Fruit fly (Drosophila melanogaster) S2 (cell line): ENCODE measurements around the gene hbt.

Experiments
- CG8478 ChIP-seq: fragments of >200 bp; optimal IDR thresholded peaks from 2 replicates; lab custom pipeline; 2018
- CTCF ChIP-seq, 2 experiments: fragments of >200 bp; optimal IDR thresholded peaks; 2 replicates each; lab custom pipeline; 2018

DNA sequence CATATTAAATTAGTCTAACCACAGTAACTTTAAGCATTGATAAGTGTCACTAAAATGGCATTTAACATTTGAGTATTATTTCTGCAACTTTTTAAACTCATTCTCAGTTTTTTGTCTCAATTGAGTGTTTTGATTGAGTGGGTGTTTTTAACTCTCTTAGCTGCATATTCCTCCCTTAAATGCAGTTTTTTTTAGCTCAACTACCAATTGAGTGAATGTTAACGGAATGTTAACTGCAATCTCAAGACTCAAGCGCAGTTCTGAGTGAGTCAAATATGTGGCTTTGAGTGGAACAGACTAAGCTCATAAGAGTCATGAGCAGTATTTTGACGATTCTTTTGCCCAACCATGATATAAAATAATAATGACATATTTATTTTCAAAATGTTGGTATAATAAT, 32.0 kb upstream of the hbt start:
- TF ChIP-seq CG8478 (lab: Kevin White, UChicago) (no peak), CTCF (optimal IDR thresholded peaks at IDR 0.05; lab: Kevin White, UChicago) (no peak)
